Fruit fly (Drosophila melanogaster): Measurements from ENCODE around the gene CG42857.

CG42857 gene

dm6 chr3R:9812447-9812846 lies 8.5 kb downstream of the CG42857 start, which contains the start of gene CG8534:
CG8534 (plus strand) TSS chr3R:9812747.
- TF ChIP-seq pad (GFP tag; optimal IDR thresholded peaks at IDR 0.05): no peak
- TF ChIP-seq tj (GFP tag; optimal IDR thresholded peaks at IDR 0.05): no peak
- TF ChIP-seq cic (GFP tag; optimal IDR thresholded peaks at IDR 0.05): no peak
- no peak for TF ChIP-seq CG7045 (GFP tag; optimal IDR thresholded peaks at IDR 0.05)

- TF ChIP-seq Clk (GFP tag; optimal IDR thresholded peaks at IDR 0.05) (peak; percentile 37), Mnt (GFP tag; optimal IDR thresholded peaks at IDR 0.05) (peak; percentile 67), CG1620 (GFP tag; optimal IDR thresholded peaks at IDR 0.05) (no peak), cnc (optimal IDR thresholded peaks at IDR 0.05) (no peak), CG7101 (tag; optimal IDR thresholded peaks at IDR 0.05) (peak; percentile 19), Crg-1 (GFP tag; optimal IDR thresholded peaks at IDR 0.05) (peak; percentile 36), CG33017 (tag; optimal IDR thresholded peaks at IDR 0.05) (peak; percentile 58), bab1 (GFP tag; optimal IDR thresholded peaks at IDR 0.05) (no peak), CG14711 (tag; optimal IDR thresholded peaks at IDR 0.05) (peak; percentile 32), ovo (GFP tag; optimal IDR thresholded peaks at IDR 0.05) (peak; percentile 2), CG5204 (GFP tag; optimal IDR thresholded peaks at IDR 0.05) (no peak), CG12768 (GFP tag; optimal IDR thresholded peaks at IDR 0.05) (peak; percentile 79), tj (GFP tag; optimal IDR thresholded peaks at IDR 0.05) (peak; percentile 78), toe (GFP tag; optimal IDR thresholded peaks at IDR 0.05) (no peak), CG11617 (GFP tag; optimal IDR thresholded peaks at IDR 0.05) (peak; percentile 86), Hr96 (GFP tag; optimal IDR thresholded peaks at IDR 0.05) (peak; percentile 67), kay (GFP tag; ENCODE audit: borderline replicate concordance) (no peak), pad (GFP tag; optimal IDR thresholded peaks at IDR 0.05) (peak; percentile 87), cic (GFP tag; optimal IDR thresholded peaks at IDR 0.05) (peak; percentile 81), CG7045 (GFP tag; optimal IDR thresholded peaks at IDR 0.05) (peak; percentile 68)
Measured at dm6 chr3R:9808946-9809545, 11.9 kb downstream of the CG42857 start, which contains the start of gene FBXO11. FBXO11 (minus strand) TSS chr3R:9809368.

dm6 chr3R:9800644-9801330 lies 20.2 kb downstream of the CG42857 start, which contains the start of the genes CG9467 and CG8526:
CG9467 (minus strand) TSS chr3R:9801026.
CG8526 (plus strand) TSS chr3R:9801280.
- TF ChIP-seq Crg-1 (GFP tag; optimal IDR thresholded peaks at IDR 0.05) (peak; percentile 66), ovo (GFP tag; optimal IDR thresholded peaks at IDR 0.05) (peak; percentile 85), CG1620 (GFP tag; optimal IDR thresholded peaks at IDR 0.05) (peak; percentile 63), CG12768 (GFP tag; optimal IDR thresholded peaks at IDR 0.05) (peak; percentile 60), toe (GFP tag; optimal IDR thresholded peaks at IDR 0.05) (peak; percentile 82), CG7101 (tag; optimal IDR thresholded peaks at IDR 0.05) (peak; percentile 68), Mnt (GFP tag; optimal IDR thresholded peaks at IDR 0.05) (peak; percentile 63), tj (GFP tag; optimal IDR thresholded peaks at IDR 0.05) (peak; percentile 61), kay (GFP tag; ENCODE audit: borderline replicate concordance) (no peak), CG33017 (tag; optimal IDR thresholded peaks at IDR 0.05) (no peak), Hr96 (GFP tag; optimal IDR thresholded peaks at IDR 0.05) (no peak), CG5204 (GFP tag; optimal IDR thresholded peaks at IDR 0.05) (no peak), pad (GFP tag; optimal IDR thresholded peaks at IDR 0.05) (peak; percentile 65), CG14711 (tag; optimal IDR thresholded peaks at IDR 0.05) (peak; percentile 66), CG7045 (GFP tag; optimal IDR thresholded peaks at IDR 0.05) (peak; percentile 64), Clk (GFP tag; optimal IDR thresholded peaks at IDR 0.05) (peak; percentile 37), cnc (optimal IDR thresholded peaks at IDR 0.05) (no peak), cic (GFP tag; optimal IDR thresholded peaks at IDR 0.05) (no peak), bab1 (GFP tag; optimal IDR thresholded peaks at IDR 0.05) (peak; percentile 59), CG11617 (GFP tag; optimal IDR thresholded peaks at IDR 0.05) (peak; percentile 73)

dm6 chr3R:9793018-9793417 lies 28.0 kb downstream of the CG42857 start, which contains the start of gene CG8516:
CG8516 (plus strand) TSS chr3R:9793295.
- peak; percentile 45 for TF ChIP-seq CG14711 (tag; optimal IDR thresholded peaks at IDR 0.05)
- TF ChIP-seq Hr96 (GFP tag; optimal IDR thresholded peaks at IDR 0.05): no peak
- TF ChIP-seq CG11617 (GFP tag; optimal IDR thresholded peaks at IDR 0.05): peak; percentile 26
- no peak for TF ChIP-seq CG1620 (GFP tag; optimal IDR thresholded peaks at IDR 0.05)
- no peak for TF ChIP-seq cnc (optimal IDR thresholded peaks at IDR 0.05)
- no peak for TF ChIP-seq cic (GFP tag; optimal IDR thresholded peaks at IDR 0.05)
- no peak for TF ChIP-seq pad (GFP tag; optimal IDR thresholded peaks at IDR 0.05)
- TF ChIP-seq Crg-1 (GFP tag; optimal IDR thresholded peaks at IDR 0.05): no peak
- TF ChIP-seq tj (GFP tag; optimal IDR thresholded peaks at IDR 0.05): peak; percentile 29
- TF ChIP-seq toe (GFP tag; optimal IDR thresholded peaks at IDR 0.05): no peak
- TF ChIP-seq ovo (GFP tag; optimal IDR thresholded peaks at IDR 0.05): no peak
- no peak for TF ChIP-seq Clk (GFP tag; optimal IDR thresholded peaks at IDR 0.05)
- TF ChIP-seq CG33017 (tag; optimal IDR thresholded peaks at IDR 0.05): peak; percentile 28
- TF ChIP-seq bab1 (GFP tag; optimal IDR thresholded peaks at IDR 0.05): peak; percentile 4
- TF ChIP-seq Mnt (GFP tag; optimal IDR thresholded peaks at IDR 0.05): peak; percentile 25
- no peak for TF ChIP-seq CG12768 (GFP tag; optimal IDR thresholded peaks at IDR 0.05)
- TF ChIP-seq CG7045 (GFP tag; optimal IDR thresholded peaks at IDR 0.05): no peak
- TF ChIP-seq CG7101 (tag; optimal IDR thresholded peaks at IDR 0.05): peak; percentile 37
- no peak for TF ChIP-seq kay (GFP tag; ENCODE audit: borderline replicate concordance)
- TF ChIP-seq CG5204 (GFP tag; optimal IDR thresholded peaks at IDR 0.05): no peak

dm6 chr3R:9791177-9791806 lies 29.7 kb downstream of the CG42857 start, which contains the start of the genes CG12945 and CG8507:
CG12945 (minus strand) TSS chr3R:9791221.
CG8507 (plus strand) TSS chr3R:9791483.
- TF ChIP-seq CG12768 (GFP tag; optimal IDR thresholded peaks at IDR 0.05) (peak; percentile 52), Hr96 (GFP tag; optimal IDR thresholded peaks at IDR 0.05) (no peak), CG7045 (GFP tag; optimal IDR thresholded peaks at IDR 0.05) (no peak), CG1620 (GFP tag; optimal IDR thresholded peaks at IDR 0.05) (peak; percentile 72), tj (GFP tag; optimal IDR thresholded peaks at IDR 0.05) (peak; percentile 97), CG7101 (tag; optimal IDR thresholded peaks at IDR 0.05) (peak; percentile 65), CG11617 (GFP tag; optimal IDR thresholded peaks at IDR 0.05) (peak; percentile 56), bab1 (GFP tag; optimal IDR thresholded peaks at IDR 0.05) (peak; percentile 79), Crg-1 (GFP tag; optimal IDR thresholded peaks at IDR 0.05) (peak; percentile 74), cic (GFP tag; optimal IDR thresholded peaks at IDR 0.05) (peak; percentile 44), toe (GFP tag; optimal IDR thresholded peaks at IDR 0.05) (no peak), kay (GFP tag; ENCODE audit: borderline replicate concordance) (no peak), pad (GFP tag; optimal IDR thresholded peaks at IDR 0.05) (peak; percentile 55), CG14711 (tag; optimal IDR thresholded peaks at IDR 0.05) (peak; percentile 50), Clk (GFP tag; optimal IDR thresholded peaks at IDR 0.05) (no peak), CG33017 (tag; optimal IDR thresholded peaks at IDR 0.05) (peak; percentile 53), Mnt (GFP tag; optimal IDR thresholded peaks at IDR 0.05) (peak; percentile 41), ovo (GFP tag; optimal IDR thresholded peaks at IDR 0.05) (peak; percentile 72)
